Worm (Caenorhabditis elegans) whole organism, L3 larva: ENCODE measurements around the gene phf-15.

Experiments used
- ama-1 ChIP-seq: fragments of 150-350 bp; optimal IDR thresholded peaks from 2 replicates; lab custom pipeline; 2018
- ceh-82 ChIP-seq: fragments of 150-350 bp; optimal IDR thresholded peaks from 2 replicates; lab custom pipeline; 2014; ENCODE audit warnings: missing biosample characterization, missing genetic modification characterization
- egl-27 ChIP-seq: sonication (generic microtip); optimal IDR thresholded peaks from 4 replicates; lab custom pipeline; 2017; ENCODE audit warnings: missing biosample characterization, missing genetic modification reagents, missing genetic modification characterization
- fos-1 ChIP-seq: fragments of 150-350 bp; optimal IDR thresholded peaks from 2 replicates; lab custom pipeline; 2014; ENCODE audit warnings: missing biosample characterization, missing genetic modification characterization
- nhr-12 ChIP-seq: fragments of 150-350 bp; optimal IDR thresholded peaks from 2 replicates; lab custom pipeline; 2014; ENCODE audit warnings: missing biosample characterization, missing genetic modification characterization
- nhr-25 ChIP-seq: sonication (generic microtip); optimal IDR thresholded peaks from 2 replicates; lab custom pipeline; 2017; ENCODE audit warnings: missing biosample characterization, missing genetic modification characterization
- nhr-43 ChIP-seq: sonication (generic microtip); optimal IDR thresholded peaks from 2 replicates; lab custom pipeline; 2016; ENCODE audit warnings: mild to moderate bottlenecking, missing genetic modification characterization, missing compliant biosample characterization; ENCODE audit not compliant: poor library complexity, severe bottlenecking
- pha-4 ChIP-seq: fragments of 150-350 bp; optimal IDR thresholded peaks from 2 replicates; lab custom pipeline; 2014; ENCODE audit warnings: missing biosample characterization, missing genetic modification reagents, missing genetic modification characterization
- snpc-4 ChIP-seq: fragments of 150-350 bp; optimal IDR thresholded peaks from 2 replicates; lab custom pipeline; 2014; ENCODE audit warnings: missing biosample characterization, missing genetic modification characterization
- tbx-2 ChIP-seq: sonication (generic microtip); optimal IDR thresholded peaks from 2 replicates; lab custom pipeline; 2016; ENCODE audit warnings: mild to moderate bottlenecking, missing genetic modification characterization, missing compliant biosample characterization
- ztf-11 ChIP-seq: fragments of 150-350 bp; optimal IDR thresholded peaks from 2 replicates; lab custom pipeline; 2014; ENCODE audit warnings: missing biosample characterization, missing genetic modification characterization

ce11 chrIII:3323906-3324305 lies 1.3 kb downstream of the phf-15 start:
- TF ChIP-seq pha-4 (tag; lab: Kevin White, UChicago), result peak; percentile 75
- TF ChIP-seq ztf-11 (tag; lab: Kevin White, UChicago), result no peak
- no peak for TF ChIP-seq tbx-2 (tag; lab: Kevin White, UChicago)
- no peak for TF ChIP-seq fos-1
- TF ChIP-seq ama-1, result peak; percentile 78
- TF ChIP-seq nhr-12, result no peak
- no peak for TF ChIP-seq egl-27
- no peak for TF ChIP-seq ceh-82 (tag; lab: Kevin White, UChicago)
- no peak for TF ChIP-seq snpc-4 (tag; lab: Kevin White, UChicago)
- TF ChIP-seq nhr-25, result peak; percentile 44
- no peak for TF ChIP-seq nhr-43 (tag; lab: Kevin White, UChicago)
